Fruit fly (Drosophila melanogaster): ENCODE results near the gene CG33128.

The CG33128 gene

dm6 chr2L:1470009-1470408 is 23.9 kb upstream of the CG33128 start (continued):
- TF ChIP-seq Ada2b (GFP tag; IDR thresholded peaks at IDR 0.05) (peak; percentile 5; the same call in 1 of the 2 replicates), Jarid2 (GFP tag; optimal IDR thresholded peaks at IDR 0.05) (no peak), vfl (GFP tag; optimal IDR thresholded peaks at IDR 0.05) (no peak), CG1233 (GFP tag; optimal IDR thresholded peaks at IDR 0.05) (no peak), CG14441 (GFP tag; IDR thresholded peaks at IDR 0.05) (no peak), tx (GFP tag; optimal IDR thresholded peaks at IDR 0.05) (no peak), tll (GFP tag; optimal IDR thresholded peaks at IDR 0.05) (no peak), cad (GFP tag; optimal IDR thresholded peaks at IDR 0.05) (no peak), fd102C (GFP tag; optimal IDR thresholded peaks at IDR 0.05) (no peak), Optix (GFP tag; IDR thresholded peaks at IDR 0.05) (no peak), Hr51 (GFP tag; optimal IDR thresholded peaks at IDR 0.05) (peak in 1 of 2 experiments; percentile 20), Sin3A (optimal IDR thresholded peaks at IDR 0.05) (no peak), trh (GFP tag; optimal IDR thresholded peaks at IDR 0.05) (no peak), CG5245 (GFP tag; optimal IDR thresholded peaks at IDR 0.05) (no peak), crp (GFP tag; optimal IDR thresholded peaks at IDR 0.05) (no peak), cas (GFP tag; IDR thresholded peaks at IDR 0.05) (no peak), br (optimal IDR thresholded peaks at IDR 0.05) (no peak), zfh1 (GFP tag; IDR thresholded peaks at IDR 0.05) (no peak), Meics (GFP tag; optimal IDR thresholded peaks at IDR 0.05) (no peak), Dll (GFP tag; IDR thresholded peaks at IDR 0.05; ENCODE audit: partially characterized antibody) (no peak), CG13123 (GFP tag; optimal IDR thresholded peaks at IDR 0.05) (no peak), CG14710 (tag; optimal IDR thresholded peaks at IDR 0.05) (peak; percentile 33), CG3847 (GFP tag; IDR thresholded peaks at IDR 0.05) (no peak), CG6765 (GFP tag; optimal IDR thresholded peaks at IDR 0.05) (no peak), Xbp1 (GFP tag; optimal IDR thresholded peaks at IDR 0.05) (peak; percentile 1), Max (GFP tag; optimal IDR thresholded peaks at IDR 0.05) (no peak), Deaf1 (tag; optimal IDR thresholded peaks at IDR 0.05) (peak; percentile 39), chif (GFP tag; optimal IDR thresholded peaks at IDR 0.05) (no peak), insv (GFP tag; optimal IDR thresholded peaks at IDR 0.05) (no peak), pb (GFP tag; optimal IDR thresholded peaks at IDR 0.05) (no peak), CrebB (tag; optimal IDR thresholded peaks at IDR 0.05) (no peak), C15 (GFP tag; IDR thresholded peaks at IDR 0.05) (no peak), CG11398 (GFP tag; optimal IDR thresholded peaks at IDR 0.05) (no peak), otp (GFP tag; IDR thresholded peaks at IDR 0.05) (no peak), Bgb (GFP tag; IDR thresholded peaks at IDR 0.05; ENCODE audit: partially characterized antibody) (no peak), sens (GFP tag) (peak; percentile 58), MESR4 (GFP tag; optimal IDR thresholded peaks at IDR 0.05) (no peak), Med (GFP tag) (peak; percentile 28), btn (GFP tag; optimal IDR thresholded peaks at IDR 0.05) (no peak), MBD-R2 (GFP tag; IDR thresholded peaks at IDR 0.05) (no peak), Dref (GFP tag; IDR thresholded peaks at IDR 0.05) (no peak), shn (GFP tag; optimal IDR thresholded peaks at IDR 0.05) (no peak), ATbp (GFP tag; optimal IDR thresholded peaks at IDR 0.05) (no peak), pnt (GFP tag; optimal IDR thresholded peaks at IDR 0.05) (no peak), Myb (GFP tag; optimal IDR thresholded peaks at IDR 0.05) (no peak), tgo (GFP tag; IDR thresholded peaks at IDR 0.05) (0 out of 3 replicates have a peak, but pooled peaks have one; percentile 20), CG11247 (GFP tag; IDR thresholded peaks at IDR 0.05) (no peak), toy (GFP tag; IDR thresholded peaks at IDR 0.05) (no peak), bab2 (GFP tag; optimal IDR thresholded peaks at IDR 0.05) (no peak), gsb-n (tag; optimal IDR thresholded peaks at IDR 0.05) (peak; percentile 2), CG10321 (GFP tag; IDR thresholded peaks at IDR 0.05) (no peak), CG9437 (GFP tag; optimal IDR thresholded peaks at IDR 0.05) (no peak), dmrt99B (tag; optimal IDR thresholded peaks at IDR 0.05) (peak; percentile 7)
